Worm (Caenorhabditis elegans): Measurements from ENCODE around the gene lgc-16.

ce11 chrX:12164047-12164446, 45.6 kb downstream of the lgc-16 start:
- TF ChIP-seq tlf-1 (GFP tag; optimal IDR thresholded peaks at IDR 0.05) (no peak), dpl-1 (GFP tag; optimal IDR thresholded peaks at IDR 0.05) (no peak)

Measured in whole organism, young adult.